Worm (Caenorhabditis elegans) whole organism, L1 larva: ENCODE measurements around the gene T09F3.5.

Experiments
- elt-3 ChIP-seq, 6 experiments: fragments of 150-350 bp in 1 of 6; sonication (generic microtip); optimal IDR thresholded peaks; 2 replicates each; lab custom pipeline; 2017 to 2018; ENCODE audit warnings: missing biosample characterization in 6 of 6, missing genetic modification characterization in 6 of 6, inconsistent platforms in 1 of 6
- lin-15B ChIP-seq: fragments of 150-350 bp; sonication (generic microtip); optimal IDR thresholded peaks from 3 replicates; lab custom pipeline; 2014; ENCODE audit warnings: missing biosample characterization, missing genetic modification characterization
- mef-2 ChIP-seq: fragments of 150-350 bp; optimal IDR thresholded peaks from 2 replicates; lab custom pipeline; 2014; ENCODE audit warnings: missing biosample characterization, missing genetic modification characterization
- nhr-237 ChIP-seq: fragments of 150-350 bp; optimal IDR thresholded peaks from 2 replicates; lab custom pipeline; 2014; ENCODE audit warnings: missing biosample characterization, missing genetic modification characterization
- nhr-28 ChIP-seq: fragments of 150-350 bp; optimal IDR thresholded peaks from 2 replicates; lab custom pipeline; 2014; ENCODE audit warnings: missing biosample characterization, missing genetic modification characterization
- nhr-47 ChIP-seq: sonication (generic microtip); optimal IDR thresholded peaks from 2 replicates; lab custom pipeline; 2016; ENCODE audit warnings: mild to moderate bottlenecking, missing genetic modification characterization, moderate library complexity, missing compliant biosample characterization
- snpc-4 ChIP-seq: fragments of 150-350 bp; optimal IDR thresholded peaks from 2 replicates; lab custom pipeline; 2014; ENCODE audit warnings: missing biosample characterization, missing genetic modification characterization
- unc-130 ChIP-seq: fragments of 150-350 bp; optimal IDR thresholded peaks from 2 replicates; lab custom pipeline; 2017; ENCODE audit warnings: missing biosample characterization, missing genetic modification characterization, inconsistent platforms

- TF ChIP-seq nhr-28 (tag; lab: Kevin White, UChicago), result no peak
- no peak for TF ChIP-seq nhr-237 (tag; lab: Kevin White, UChicago)
- TF ChIP-seq mef-2, result no peak
- TF ChIP-seq unc-130, result no peak
- TF ChIP-seq nhr-47 (tag; lab: Kevin White, UChicago), result peak; percentile 53
- TF ChIP-seq snpc-4 (tag; lab: Kevin White, UChicago), result peak; percentile 11
- no peak for TF ChIP-seq elt-3 (tag; optimal IDR thresholded peaks at IDR 0.05; lab: Kevin White, UChicago)
- no peak for TF ChIP-seq lin-15B (tag; lab: Kevin White, UChicago)
Measured at ce11 chrII:10382247-10382646, 14.4 kb upstream of the T09F3.5 start.
